Fruit fly (Drosophila melanogaster): Measurements from ENCODE around the gene phol.
A peak's percentile ranks its signal among the peaks of the same experiment; 100 is the strongest.

DNA sequence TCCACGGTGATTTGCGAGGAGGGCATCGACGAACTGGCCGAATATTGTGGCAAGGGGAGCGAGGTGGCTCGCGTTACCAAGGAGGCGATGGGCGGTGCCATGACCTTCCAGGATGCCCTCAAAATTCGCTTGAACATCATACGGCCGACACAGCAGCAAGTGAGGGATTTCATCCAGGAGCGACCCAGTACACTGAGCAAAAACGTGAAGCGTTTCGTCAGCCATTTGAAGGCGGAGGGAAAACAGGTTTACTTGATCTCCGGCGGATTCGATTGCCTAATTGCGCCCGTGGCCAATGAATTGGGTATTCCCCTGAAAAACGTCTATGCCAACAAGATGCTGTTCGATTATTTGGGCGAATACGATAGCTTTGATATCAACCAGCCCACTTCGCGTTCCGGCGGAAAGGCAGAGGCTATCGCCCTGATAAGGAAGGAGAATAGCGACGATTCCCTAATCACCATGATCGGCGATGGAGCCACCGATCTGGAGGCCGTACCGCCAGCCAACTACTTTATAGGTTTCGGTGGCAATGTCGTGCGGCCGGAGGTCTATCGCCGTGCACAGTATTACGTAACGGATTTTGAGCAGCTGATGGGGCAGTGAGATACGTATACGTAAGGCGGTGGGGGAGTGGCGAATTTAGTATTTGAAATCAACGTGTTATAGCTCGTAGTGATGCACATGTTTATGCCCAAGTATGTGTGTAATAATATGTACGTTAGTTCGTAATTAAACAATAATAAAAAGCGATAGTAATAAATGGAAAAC, 32.1 kb downstream of the phol start:
- TF ChIP-seq Lpt (GFP tag; optimal IDR thresholded peaks at IDR 0.05) (no peak), Ets96B (tag; optimal IDR thresholded peaks at IDR 0.05) (no peak), CG3032 (tag; optimal IDR thresholded peaks at IDR 0.05) (no peak), CG8632 (GFP tag; optimal IDR thresholded peaks at IDR 0.05) (no peak), CG34406 (GFP tag; optimal IDR thresholded peaks at IDR 0.05) (no peak), Eip78C (GFP tag) (no peak), CG16779 (tag; optimal IDR thresholded peaks at IDR 0.05) (no peak), OdsH (GFP tag; optimal IDR thresholded peaks at IDR 0.05) (no peak), svp (GFP tag) (peak; percentile 73)

Data from whole organism, prepupa.